Fruit fly (Drosophila melanogaster): ENCODE data around the gene Bcat.
A peak's percentile ranks its signal among the peaks of the same experiment; 100 is the strongest.

Gene Bcat

dm6 chrX:13376520-13376919 lies 20.2 kb upstream of the Bcat start (continued):
- TF ChIP-seq Lpt (GFP tag; optimal IDR thresholded peaks at IDR 0.05) (peak; percentile 51), net (GFP tag; optimal IDR thresholded peaks at IDR 0.05) (peak; percentile 57), Eip93F (GFP tag; optimal IDR thresholded peaks at IDR 0.05) (no peak), CG3032 (tag; optimal IDR thresholded peaks at IDR 0.05) (peak; percentile 46), CG7368 (GFP tag; optimal IDR thresholded peaks at IDR 0.05) (peak; percentile 37), CG6163 (GFP tag; IDR thresholded peaks at IDR 0.05) (peak; percentile 68), salr (GFP tag; optimal IDR thresholded peaks at IDR 0.05) (peak in 1 of 2 experiments; percentile 15), CG11294 (GFP tag; IDR thresholded peaks at IDR 0.05) (no peak)

DNA sequence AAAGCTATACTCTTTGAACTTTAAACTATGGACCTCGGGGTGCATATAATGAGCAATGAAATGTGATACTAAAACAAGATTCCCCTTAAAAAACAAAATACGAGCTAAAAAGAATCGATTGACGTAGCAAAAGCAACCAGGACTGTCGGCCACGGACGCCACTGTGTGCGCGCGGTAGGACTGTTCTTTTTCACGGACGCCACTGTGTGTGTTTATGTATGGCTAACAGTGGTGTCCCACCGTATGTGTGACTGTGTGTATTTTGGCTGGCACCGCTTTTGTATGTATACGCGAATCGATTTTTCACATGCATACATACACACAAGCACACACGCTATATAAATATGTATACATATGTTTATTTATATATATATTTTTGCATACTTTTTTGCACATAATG lies 12.9 kb upstream of the Bcat start:
- TF ChIP-seq CG10631 (GFP tag; optimal IDR thresholded peaks at IDR 0.05) (peak; percentile 50), pdm3 (GFP tag; optimal IDR thresholded peaks at IDR 0.05) (peak; percentile 73), Ets96B (tag; optimal IDR thresholded peaks at IDR 0.05) (peak; percentile 18), CG6276 (GFP tag; optimal IDR thresholded peaks at IDR 0.05) (peak; percentile 18), Hr38 (GFP tag; optimal IDR thresholded peaks at IDR 0.05) (peak; percentile 46), CG8119 (GFP tag; IDR thresholded peaks at IDR 0.05) (peak; percentile 40; the same call in 1 of the 3 replicates), Eip78C (GFP tag) (peak; percentile 75), CG6163 (GFP tag; IDR thresholded peaks at IDR 0.05) (peak; percentile 76), svp (GFP tag) (peak; percentile 83), lz (GFP tag; optimal IDR thresholded peaks at IDR 0.05) (peak; percentile 72), Sox102F (GFP tag; optimal IDR thresholded peaks at IDR 0.05) (peak; percentile 37), CG3032 (tag; optimal IDR thresholded peaks at IDR 0.05) (peak; percentile 15), CG8319 (GFP tag; optimal IDR thresholded peaks at IDR 0.05) (peak; percentile 49), CG32006 (GFP tag; optimal IDR thresholded peaks at IDR 0.05) (peak; percentile 39), CG11902 (GFP tag; optimal IDR thresholded peaks at IDR 0.05) (peak; percentile 27), esn (GFP tag; optimal IDR thresholded peaks at IDR 0.05) (peak; percentile 74), CG3919 (GFP tag; optimal IDR thresholded peaks at IDR 0.05) (peak; percentile 71), CG15336 (GFP tag; IDR thresholded peaks at IDR 0.05) (0 out of 2 replicates have a peak, but pooled peaks have one; percentile 23), OdsH (GFP tag; optimal IDR thresholded peaks at IDR 0.05) (peak; percentile 59), CG10669 (GFP tag; optimal IDR thresholded peaks at IDR 0.05) (peak; percentile 41), Smox (GFP tag; optimal IDR thresholded peaks at IDR 0.05) (peak; percentile 64), salr (GFP tag; optimal IDR thresholded peaks at IDR 0.05) (peak; percentile 16 to 26), fkh (GFP tag; optimal IDR thresholded peaks at IDR 0.05) (peak; percentile 77), fd59A (GFP tag; optimal IDR thresholded peaks at IDR 0.05) (no peak), Met (GFP tag; optimal IDR thresholded peaks at IDR 0.05) (peak; percentile 74), vri (GFP tag; optimal IDR thresholded peaks at IDR 0.05) (peak; percentile 68), CG4318 (GFP tag; optimal IDR thresholded peaks at IDR 0.05) (no peak), cyc (GFP tag; optimal IDR thresholded peaks at IDR 0.05) (peak; percentile 71), Sox14 (GFP tag; optimal IDR thresholded peaks at IDR 0.05) (peak; percentile 69), eg (GFP tag; IDR thresholded peaks at IDR 0.05) (peak; percentile 63; the same call in 2 of the 3 replicates), CG16779 (tag; optimal IDR thresholded peaks at IDR 0.05) (no peak), Lpt (GFP tag; optimal IDR thresholded peaks at IDR 0.05) (peak; percentile 62), CG6854 (GFP tag; optimal IDR thresholded peaks at IDR 0.05) (peak; percentile 14), ss (GFP tag; optimal IDR thresholded peaks at IDR 0.05) (peak; percentile 56 to 62), topi (GFP tag; optimal IDR thresholded peaks at IDR 0.05) (peak; percentile 67), CG6792 (GFP tag; optimal IDR thresholded peaks at IDR 0.05) (peak; percentile 48), Ets21C (GFP tag; optimal IDR thresholded peaks at IDR 0.05) (peak; percentile 52), Gug (GFP tag; IDR thresholded peaks at IDR 0.05) (peak; percentile 36; the same call in 1 of the 2 replicates), CG6808 (GFP tag; optimal IDR thresholded peaks at IDR 0.05) (peak; percentile 59), dac (GFP tag; optimal IDR thresholded peaks at IDR 0.05) (peak; percentile 33), CG8632 (GFP tag; optimal IDR thresholded peaks at IDR 0.05) (peak; percentile 42), Sox15 (GFP tag; optimal IDR thresholded peaks at IDR 0.05) (no peak), achi (GFP tag; optimal IDR thresholded peaks at IDR 0.05) (peak; percentile 49), Hr39 (GFP tag; optimal IDR thresholded peaks at IDR 0.05) (peak; percentile 73), spab (GFP tag; optimal IDR thresholded peaks at IDR 0.05) (no peak), acj6 (GFP tag; optimal IDR thresholded peaks at IDR 0.05) (peak; percentile 64), Eip93F (GFP tag; optimal IDR thresholded peaks at IDR 0.05) (no peak)
